Fruit fly (Drosophila melanogaster) whole organism, embryonic: ENCODE results near the gene CG9717.

Experiments used
- Bgb ChIP-seq: fragments of 200-800 bp; sonication (Bioruptor generic); IDR thresholded peaks from 2 replicates; pipeline ENCODE4 v1.3.6; 2022; ENCODE audit warnings: missing biosample characterization, missing genetic modification characterization; ENCODE audit not compliant: partially characterized antibody
- CG10543 ChIP-seq: fragments of 200-800 bp; sonication (Bioruptor generic); optimal IDR thresholded peaks from 3 replicates; lab custom pipeline; 2017; ENCODE audit warnings: missing biosample characterization, mild to moderate bottlenecking, missing genetic modification characterization, moderate library complexity
- CG10979 ChIP-seq: fragments of 200-800 bp; sonication (Bioruptor generic); optimal IDR thresholded peaks from 2 replicates; lab custom pipeline; 2018; ENCODE audit warnings: missing biosample characterization, mild to moderate bottlenecking, missing genetic modification characterization, moderate library complexity
- CG11456 ChIP-seq: fragments of 200-800 bp; sonication (Bioruptor generic); IDR thresholded peaks from 3 replicates; pipeline ENCODE4 v1.3.6; 2022; ENCODE audit warnings: missing biosample characterization, missing genetic modification characterization
- CG11695 ChIP-seq: fragments of 200-800 bp; sonication (Bioruptor generic); IDR thresholded peaks from 3 replicates; pipeline ENCODE4 v1.3.6; 2022; ENCODE audit warnings: missing biosample characterization, missing genetic modification characterization
- CG16813 ChIP-seq: fragments of 200-800 bp; sonication (Bioruptor generic); IDR thresholded peaks from 3 replicates; pipeline ENCODE4 v1.3.6; 2022; ENCODE audit warnings: missing biosample characterization, missing genetic modification characterization; ENCODE audit not compliant: partially characterized antibody
- CG18011 ChIP-seq: fragments of 200-800 bp; sonication (Bioruptor generic); optimal IDR thresholded peaks from 2 replicates; lab custom pipeline; 2017; ENCODE audit warnings: missing biosample characterization, missing genetic modification characterization, mild to moderate bottlenecking, moderate library complexity, missing genotype
- CG3163 ChIP-seq: fragments of 200-800 bp; sonication (Bioruptor generic); optimal IDR thresholded peaks from 3 replicates; lab custom pipeline; 2016; ENCODE audit warnings: missing biosample characterization, missing genetic modification characterization
- CG3281 ChIP-seq: fragments of 200-800 bp; sonication (Bioruptor generic); optimal IDR thresholded peaks from 3 replicates; lab custom pipeline; 2017; ENCODE audit warnings: missing biosample characterization, mild to moderate bottlenecking, missing genetic modification characterization
- CG3838 ChIP-seq: fragments of 200-800 bp; sonication (Bioruptor generic); optimal IDR thresholded peaks from 3 replicates; lab custom pipeline; 2016; ENCODE audit warnings: missing biosample characterization, missing genetic modification characterization
- CG4730 ChIP-seq: fragments of 200-800 bp; sonication (Bioruptor generic); IDR thresholded peaks from 2 replicates; pipeline ENCODE4 v1.3.6; 2022; ENCODE audit warnings: missing biosample characterization, missing genetic modification characterization
- CG6272 ChIP-seq: fragments of 200-800 bp; sonication (Bioruptor generic); IDR thresholded peaks from 2 replicates; pipeline ENCODE4 v1.3.6; 2022; ENCODE audit warnings: missing biosample characterization, missing genetic modification characterization
- CG7372 ChIP-seq: fragments of 200-800 bp; sonication (Bioruptor generic); IDR thresholded peaks from 2 replicates; pipeline ENCODE4 v1.3.6; 2022; ENCODE audit warnings: missing biosample characterization, missing genetic modification characterization
- CG7556 ChIP-seq: fragments of 200-800 bp; sonication (Bioruptor generic); optimal IDR thresholded peaks from 2 replicates; lab custom pipeline; 2017; ENCODE audit warnings: missing biosample characterization, mild to moderate bottlenecking, missing genetic modification characterization
- CG8089 ChIP-seq: fragments of 200-800 bp; sonication (Bioruptor generic); optimal IDR thresholded peaks from 3 replicates; lab custom pipeline; 2016; ENCODE audit warnings: missing biosample characterization, missing genetic modification characterization
- Dad ChIP-seq: fragments of 200-800 bp; sonication (Bioruptor generic); optimal IDR thresholded peaks from 3 replicates; lab custom pipeline; 2016; ENCODE audit warnings: missing biosample characterization, missing genetic modification characterization
- Deaf1 ChIP-seq: fragments of 200-800 bp; optimal IDR thresholded peaks from 3 replicates; lab custom pipeline; 2019; ENCODE audit warnings: missing biosample characterization, mild to moderate bottlenecking, missing genetic modification characterization, moderate library complexity
- NfI ChIP-seq: fragments of 200-800 bp; sonication (Bioruptor generic); optimal IDR thresholded peaks from 3 replicates; lab custom pipeline; 2018; ENCODE audit warnings: missing biosample characterization, mild to moderate bottlenecking, missing genetic modification characterization, moderate library complexity
- PHDP ChIP-seq: fragments of 200-800 bp; sonication (Bioruptor generic); optimal IDR thresholded peaks from 3 replicates; lab custom pipeline; 2018; ENCODE audit warnings: missing biosample characterization, mild to moderate bottlenecking, missing genetic modification characterization, moderate library complexity
- Side ChIP-seq: fragments of 200-800 bp; sonication (Bioruptor generic); optimal IDR thresholded peaks from 2 replicates; lab custom pipeline; 2016; ENCODE audit warnings: missing biosample characterization, missing genetic modification characterization
- Sox100B ChIP-seq: fragments of 200-800 bp; sonication (Bioruptor generic); optimal IDR thresholded peaks from 3 replicates; lab custom pipeline; 2018; ENCODE audit warnings: missing biosample characterization, mild to moderate bottlenecking, missing genetic modification characterization
- Spps ChIP-seq: fragments of 200-800 bp; sonication (Bioruptor generic); optimal IDR thresholded peaks from 2 replicates; lab custom pipeline; 2018; ENCODE audit warnings: missing biosample characterization, mild to moderate bottlenecking, missing genetic modification characterization
- Trl ChIP-seq, 3 experiments: fragments of >200 bp in 2 of 3; fragments of 200-800 bp in 1 of 3; sonication (Bioruptor generic) in 1 of 3; optimal IDR thresholded peaks; 2 replicates in 1 of 3; 3 replicates in 2 of 3; lab custom pipeline; 2016 to 2017; ENCODE audit warnings: missing biosample characterization in 1 of 3, missing genetic modification characterization in 1 of 3
- ab ChIP-seq: fragments of 200-800 bp; sonication (Bioruptor generic); optimal IDR thresholded peaks from 2 replicates; lab custom pipeline; 2016; ENCODE audit warnings: missing biosample characterization, missing genetic modification characterization
- ato ChIP-seq: fragments of 200-800 bp; sonication (Bioruptor generic); IDR thresholded peaks from 2 replicates; pipeline ENCODE4 v1.3.6; 2022; ENCODE audit warnings: missing biosample characterization, missing genetic modification characterization; ENCODE audit not compliant: partially characterized antibody
- cg ChIP-seq: fragments of 200-800 bp; sonication (Bioruptor generic); optimal IDR thresholded peaks from 3 replicates; lab custom pipeline; 2019; ENCODE audit warnings: missing biosample characterization, mild to moderate bottlenecking, missing genetic modification characterization, moderate library complexity
- chinmo ChIP-seq: fragments of 200-800 bp; sonication (Bioruptor generic); IDR thresholded peaks from 4 replicates; pipeline ENCODE4 v1.3.6; 2022; ENCODE audit warnings: missing biosample characterization, missing genetic modification characterization; ENCODE audit not compliant: partially characterized antibody
- ci ChIP-seq: fragments of 200-800 bp; sonication (Bioruptor generic); IDR thresholded peaks from 3 replicates; pipeline ENCODE4 v1.3.6; 2022; ENCODE audit warnings: missing biosample characterization, missing genetic modification characterization
- emc ChIP-seq: fragments of 200-800 bp; sonication (Bioruptor generic); optimal IDR thresholded peaks from 2 replicates; lab custom pipeline; 2016; ENCODE audit warnings: missing biosample characterization, missing genetic modification characterization
- exex ChIP-seq: fragments of 200-800 bp; sonication (Bioruptor generic); optimal IDR thresholded peaks from 4 replicates; lab custom pipeline; 2018; ENCODE audit warnings: missing biosample characterization, mild to moderate bottlenecking, missing genetic modification characterization, moderate library complexity
- gce ChIP-seq: fragments of 200-800 bp; sonication (Bioruptor generic); IDR thresholded peaks from 3 replicates; pipeline ENCODE4 v1.3.6; 2022; ENCODE audit warnings: missing biosample characterization, missing genetic modification characterization
- gem ChIP-seq: fragments of 200-800 bp; sonication (Bioruptor generic); optimal IDR thresholded peaks from 2 replicates; lab custom pipeline; 2019; ENCODE audit warnings: missing biosample characterization, mild to moderate bottlenecking, missing genetic modification characterization, moderate library complexity
- grau ChIP-seq: fragments of 200-800 bp; optimal IDR thresholded peaks from 3 replicates; lab custom pipeline; 2019; ENCODE audit warnings: missing biosample characterization, mild to moderate bottlenecking, missing genetic modification characterization, moderate library complexity
- gsb-n ChIP-seq: fragments of 200-800 bp; sonication (Bioruptor generic); optimal IDR thresholded peaks from 3 replicates; lab custom pipeline; 2018; ENCODE audit warnings: missing biosample characterization, mild to moderate bottlenecking, missing genetic modification characterization
- hth ChIP-seq: fragments of >200 bp; optimal IDR thresholded peaks from 2 replicates; lab custom pipeline; 2017; ENCODE audit warnings: inconsistent platforms
- ind ChIP-seq: fragments of 200-800 bp; sonication (Bioruptor generic); optimal IDR thresholded peaks from 3 replicates; lab custom pipeline; 2016; ENCODE audit warnings: missing biosample characterization, missing genetic modification characterization
- knrl ChIP-seq: fragments of 200-800 bp; sonication (Bioruptor generic); IDR thresholded peaks from 3 replicates; pipeline ENCODE4 v1.3.6; 2022; ENCODE audit warnings: missing biosample characterization, missing genetic modification characterization; ENCODE audit not compliant: partially characterized antibody
- lilli ChIP-seq: fragments of 200-800 bp; sonication (Bioruptor generic); optimal IDR thresholded peaks from 3 replicates; lab custom pipeline; 2016; ENCODE audit warnings: missing biosample characterization, missing genetic modification characterization
- luna ChIP-seq: fragments of 200-800 bp; sonication (Bioruptor generic); optimal IDR thresholded peaks from 2 replicates; lab custom pipeline; 2016; ENCODE audit warnings: missing biosample characterization, missing genetic modification characterization
- odd ChIP-seq: fragments of 200-800 bp; sonication (Bioruptor generic); optimal IDR thresholded peaks from 2 replicates; lab custom pipeline; 2017; ENCODE audit warnings: missing biosample characterization, mild to moderate bottlenecking, missing genetic modification characterization
- pfk ChIP-seq: fragments of 200-800 bp; sonication (Bioruptor generic); optimal IDR thresholded peaks from 2 replicates; lab custom pipeline; 2018; ENCODE audit warnings: missing biosample characterization, mild to moderate bottlenecking, missing genetic modification characterization, moderate library complexity
- prd ChIP-seq, 3 experiments: fragments of >200 bp in 2 of 3; fragments of 200-800 bp in 1 of 3; sonication (Bioruptor generic) in 1 of 3; optimal IDR thresholded peaks in 2 of 3; IDR thresholded peaks in 1 of 3; 2 replicates in 2 of 3; 3 replicates in 1 of 3; pipeline versions ENCODE4 v1.3.6 to Lab custom; 2017 to 2022; ENCODE audit warnings: missing biosample characterization in 1 of 3, missing genetic modification characterization in 1 of 3
- scrt ChIP-seq: fragments of 200-800 bp; sonication (Bioruptor generic); optimal IDR thresholded peaks from 2 replicates; lab custom pipeline; 2018; ENCODE audit warnings: missing biosample characterization, mild to moderate bottlenecking, missing genetic modification characterization, moderate library complexity
- sd ChIP-seq: fragments of 200-800 bp; sonication (Bioruptor generic); optimal IDR thresholded peaks from 3 replicates; lab custom pipeline; 2018; ENCODE audit warnings: missing biosample characterization, mild to moderate bottlenecking, missing genetic modification characterization, moderate library complexity
- sisA ChIP-seq: fragments of 200-800 bp; sonication (Bioruptor generic); IDR thresholded peaks from 2 replicates; pipeline ENCODE4 v1.3.6; 2022; ENCODE audit warnings: missing biosample characterization, missing genetic modification characterization
- slbo ChIP-seq: fragments of 200-800 bp; sonication (Bioruptor generic); IDR thresholded peaks from 2 replicates; pipeline ENCODE4 v1.3.6; 2022; ENCODE audit warnings: missing biosample characterization, missing genetic modification characterization
- sob ChIP-seq: fragments of 200-800 bp; sonication (Bioruptor generic); IDR thresholded peaks from 2 replicates; pipeline ENCODE4 v1.3.6; 2022; ENCODE audit warnings: missing biosample characterization, missing genetic modification characterization
- zen2 ChIP-seq: fragments of 200-800 bp; sonication (Bioruptor generic); IDR thresholded peaks from 3 replicates; pipeline ENCODE4 v1.3.6; 2022; ENCODE audit warnings: missing biosample characterization, missing genetic modification characterization; ENCODE audit not compliant: partially characterized antibody

The CG9717 gene

DNA sequence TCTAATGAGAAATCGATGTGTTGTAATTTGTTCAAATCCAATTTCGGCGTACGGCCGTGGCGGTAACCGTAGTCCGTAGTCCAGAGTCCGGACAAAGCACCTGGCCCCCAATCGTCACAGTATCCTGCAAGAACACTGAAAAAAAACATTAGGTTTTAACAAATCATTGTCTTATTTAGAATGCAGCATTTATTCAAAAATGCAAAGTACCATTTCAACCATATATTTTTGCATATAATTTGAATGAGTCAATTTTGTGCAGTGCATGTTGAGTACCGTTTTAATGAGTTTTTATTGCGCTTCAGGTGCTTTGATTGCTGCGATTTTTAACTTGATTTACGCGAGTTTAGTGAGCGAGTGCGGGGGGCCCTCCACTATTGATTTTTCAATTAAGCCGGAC, 25.9 kb downstream of the CG9717 start (continued):
- TF ChIP-seq prd (optimal IDR thresholded peaks at IDR 0.05; lab: Kevin White, UChicago), result no peak
- TF ChIP-seq prd (GFP tag; IDR thresholded peaks at IDR 0.05; lab: Robert Waterston, UW), result 0 out of 3 replicates have a peak, but pooled peaks have one; percentile 5
- TF ChIP-seq luna, result no peak
- TF ChIP-seq gem, result peak; percentile 8
- TF ChIP-seq sisA (GFP tag; lab: Robert Waterston, UW), result peak; percentile 11; the same call in 1 of the 2 replicates
- peak; percentile 55; the same call in 1 of the 2 replicates for TF ChIP-seq slbo

DNA sequence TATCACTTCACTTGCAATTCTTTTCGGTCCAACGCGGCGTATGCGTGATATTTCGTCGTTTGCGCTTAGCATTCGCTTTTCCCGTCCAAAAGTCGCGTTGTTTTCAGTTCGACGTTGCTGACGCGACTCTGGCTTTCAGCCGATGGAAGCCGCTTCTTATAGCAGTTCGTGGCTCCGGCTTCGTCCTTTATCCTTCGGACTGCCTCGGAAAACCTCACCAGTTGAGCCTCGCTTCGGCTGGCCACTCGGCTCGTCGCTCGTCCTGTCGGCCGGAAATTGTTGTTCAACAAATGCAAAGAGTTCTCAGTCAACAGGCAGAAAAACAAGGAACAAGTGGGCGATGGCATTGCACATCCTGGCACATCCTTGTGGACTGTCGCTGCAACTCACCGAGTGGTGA, 27.0 kb downstream of the CG9717 start, which contains the start of gene CG34155:
Gene CG34155 (minus strand): TSS at position 130 of the 400 bp plus-strand sequence.
- TF ChIP-seq grau, result no peak
- no peak for TF ChIP-seq sisA (GFP tag; lab: Robert Waterston, UW)
- 0 out of 3 replicates have a peak, but pooled peaks have one; percentile 10 for TF ChIP-seq zen2
- no peak for TF ChIP-seq Dad (GFP tag; lab: Kevin White, UChicago)
- TF ChIP-seq chinmo, result 0 out of 4 replicates have a peak, but pooled peaks have one; percentile 8
- TF ChIP-seq luna, result no peak
- no peak for TF ChIP-seq CG16813
- no peak for TF ChIP-seq ind (GFP tag; lab: Kevin White, UChicago)
- peak; percentile 88 for TF ChIP-seq scrt (GFP tag; lab: Kevin White, UChicago)
- no peak for TF ChIP-seq Spps (tag; lab: Kevin White, UChicago)
- TF ChIP-seq knrl (GFP tag; lab: Robert Waterston, UW), result no peak
- no peak for TF ChIP-seq PHDP (tag; lab: Kevin White, UChicago)
- TF ChIP-seq CG11695 (GFP tag; lab: Robert Waterston, UW), result no peak
- TF ChIP-seq sob (GFP tag; lab: Robert Waterston, UW), result no peak
- peak; percentile 97 for TF ChIP-seq Deaf1 (tag; lab: Kevin White, UChicago)
- TF ChIP-seq gsb-n, result no peak
- TF ChIP-seq gce (GFP tag; lab: Robert Waterston, UW), result 0 out of 3 replicates have a peak, but pooled peaks have one; percentile 13
- TF ChIP-seq lilli (GFP tag; lab: Kevin White, UChicago), result no peak
- no peak for TF ChIP-seq CG4730
- peak; percentile 13 for TF ChIP-seq CG10543 (GFP tag; lab: Kevin White, UChicago)
- TF ChIP-seq ab (GFP tag; lab: Kevin White, UChicago), result no peak
- no peak for TF ChIP-seq CG3281 (GFP tag; lab: Kevin White, UChicago)
- 0 out of 2 replicates have a peak, but pooled peaks have one; percentile 8 for TF ChIP-seq CG6272 (GFP tag; lab: Robert Waterston, UW)
- TF ChIP-seq ato, result no peak
- 0 out of 2 replicates have a peak, but pooled peaks have one; percentile 13 for TF ChIP-seq Bgb (GFP tag; lab: Robert Waterston, UW)
- TF ChIP-seq CG10979 (tag; lab: Kevin White, UChicago), result no peak
- no peak for TF ChIP-seq hth
- TF ChIP-seq CG11456 (GFP tag; lab: Robert Waterston, UW), result no peak
- TF ChIP-seq CG7556 (GFP tag; lab: Kevin White, UChicago), result no peak

DNA sequence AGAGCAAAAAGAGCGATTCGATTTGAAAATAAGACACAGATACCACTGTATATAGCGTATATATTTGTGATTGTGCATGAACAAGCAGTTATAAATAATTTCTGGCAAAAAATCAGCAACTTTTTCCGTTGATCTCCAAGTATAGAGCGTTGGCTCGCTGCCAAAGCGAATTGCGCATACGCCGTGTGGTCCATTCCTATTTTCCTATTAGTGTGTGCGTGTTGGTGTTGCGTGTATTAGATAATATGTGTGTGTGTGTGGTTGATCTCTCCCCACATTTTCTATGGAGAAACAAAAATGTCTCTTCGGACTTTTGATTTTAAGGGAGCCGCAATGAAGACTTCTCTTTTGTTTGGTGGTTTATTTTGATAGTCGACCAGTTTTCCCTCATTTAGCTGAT, 34.6 kb downstream of the CG9717 start:
- TF ChIP-seq CG8089 (no peak), CG11456 (GFP tag; lab: Robert Waterston, UW) (no peak), CG7372 (peak; percentile 60; the same call in 1 of the 2 replicates), Trl (optimal IDR thresholded peaks at IDR 0.05; lab: Kevin White, UChicago) (peak in 1 of 2 experiments; percentile 50), Trl (GFP tag; optimal IDR thresholded peaks at IDR 0.05; lab: Kevin White, UChicago) (no peak), sd (tag; lab: Kevin White, UChicago) (peak; percentile 29), Sox100B (no peak), Side (GFP tag; lab: Kevin White, UChicago) (no peak), NfI (GFP tag; lab: Kevin White, UChicago) (peak; percentile 16), emc (GFP tag; lab: Kevin White, UChicago) (no peak), pfk (GFP tag; lab: Kevin White, UChicago) (no peak), exex (tag; lab: Kevin White, UChicago) (no peak), cg (GFP tag; lab: Kevin White, UChicago) (peak; percentile 57), CG3838 (GFP tag; lab: Kevin White, UChicago) (no peak), chinmo (0 out of 4 replicates have a peak, but pooled peaks have one; percentile 27), odd (no peak), CG3163 (peak; percentile 85), ci (0 out of 3 replicates have a peak, but pooled peaks have one; percentile 15), CG18011 (GFP tag; lab: Kevin White, UChicago) (no peak)
